Worm (Caenorhabditis elegans) whole organism, young adult: ENCODE measurements around the gene str-97.

Experiments
- B0336.3 ChIP-seq: fragments of 200-800 bp; sonication (Bioruptor generic); IDR thresholded peaks from 2 replicates; pipeline ENCODE4 v1.3.6; 2022; ENCODE audit warnings: missing genetic modification characterization, missing compliant biosample characterization
- F37B4.10 ChIP-seq: fragments of 200-800 bp; sonication (Bioruptor generic); IDR thresholded peaks from 2 replicates; pipeline ENCODE4 v1.3.6; 2022; ENCODE audit warnings: missing genetic modification characterization, missing compliant biosample characterization
- Y56A3A.18 ChIP-seq: fragments of 200-800 bp; sonication (Bioruptor generic); IDR thresholded peaks from 2 replicates; pipeline ENCODE4 v1.3.6; 2022; ENCODE audit warnings: missing genetic modification reagents, missing genetic modification characterization, missing compliant biosample characterization
- ZK185.1 ChIP-seq: sonication (generic microtip); optimal IDR thresholded peaks from 2 replicates; lab custom pipeline; 2016; ENCODE audit warnings: mild to moderate bottlenecking, missing genetic modification characterization, missing compliant biosample characterization; ENCODE audit not compliant: poor library complexity, severe bottlenecking
- attf-5 ChIP-seq: fragments of 200-800 bp; sonication (Bioruptor generic); optimal IDR thresholded peaks from 2 replicates; lab custom pipeline; 2018; ENCODE audit warnings: mild to moderate bottlenecking, missing genetic modification characterization, missing compliant biosample characterization
- ccch-3 ChIP-seq: fragments of 200-800 bp; sonication (Bioruptor generic); optimal IDR thresholded peaks from 2 replicates; lab custom pipeline; 2018; ENCODE audit warnings: mild to moderate bottlenecking, missing genetic modification characterization, missing compliant biosample characterization
- ceh-91 ChIP-seq: fragments of 200-800 bp; sonication (Bioruptor generic); IDR thresholded peaks from 2 replicates; pipeline ENCODE4 v1.3.6; 2022; ENCODE audit warnings: missing genetic modification reagents, missing genetic modification characterization, missing compliant biosample characterization
- efl-1 ChIP-seq: fragments of 150-350 bp; optimal IDR thresholded peaks from 2 replicates; lab custom pipeline; 2014; ENCODE audit warnings: missing biosample characterization, missing genetic modification reagents, missing genetic modification characterization
- him-1 ChIP-seq: sonication (generic microtip); optimal IDR thresholded peaks from 2 replicates; lab custom pipeline; 2016; ENCODE audit warnings: missing genotype, missing genetic modification reagents, missing genetic modification characterization, missing compliant biosample characterization
- madf-8 ChIP-seq: fragments of 200-800 bp; sonication (Bioruptor generic); conservative IDR thresholded peaks from 2 replicates; pipeline ENCODE4 v1.3.6; 2022; ENCODE audit warnings: missing genetic modification reagents, missing genetic modification characterization, missing compliant biosample characterization
- mcd-1 ChIP-seq: fragments of 200-800 bp; sonication (Bioruptor generic); IDR thresholded peaks from 2 replicates; pipeline ENCODE4 v1.3.6; 2022; ENCODE audit warnings: missing genetic modification reagents, missing genetic modification characterization, missing compliant biosample characterization
- nfyb-1 ChIP-seq: fragments of 200-800 bp; sonication (Bioruptor generic); IDR thresholded peaks from 2 replicates; pipeline ENCODE4 v1.3.6; 2022; ENCODE audit warnings: missing genetic modification reagents, missing genetic modification characterization, missing compliant biosample characterization
- nhr-120 ChIP-seq: fragments of 200-800 bp; sonication (Bioruptor generic); IDR thresholded peaks from 2 replicates; pipeline ENCODE4 v1.3.6; 2022; ENCODE audit warnings: missing genetic modification characterization, missing compliant biosample characterization
- nhr-27 ChIP-seq: fragments of 200-800 bp; sonication (Bioruptor generic); optimal IDR thresholded peaks from 2 replicates; lab custom pipeline; 2018; ENCODE audit warnings: mild to moderate bottlenecking, missing genetic modification characterization, moderate library complexity, missing compliant biosample characterization
- pha-4 ChIP-seq: fragments of 150-350 bp; sonication (generic microtip); optimal IDR thresholded peaks from 2 replicates; lab custom pipeline; 2014; ENCODE audit warnings: missing biosample characterization, missing genetic modification reagents, missing genetic modification characterization
- repo-1 ChIP-seq: sonication (generic microtip); optimal IDR thresholded peaks from 2 replicates; lab custom pipeline; 2017; ENCODE audit warnings: mild to moderate bottlenecking, missing genetic modification characterization, missing compliant biosample characterization
- snpc-3.4 ChIP-seq: sonication (generic microtip); optimal IDR thresholded peaks from 2 replicates; lab custom pipeline; 2017; ENCODE audit warnings: missing genetic modification characterization, mild to moderate bottlenecking, missing compliant biosample characterization, antibody characterized with exemption, moderate library complexity, missing genotype, missing genetic modification reagents
- somi-1 ChIP-seq: fragments of 200-800 bp; sonication (Bioruptor generic); optimal IDR thresholded peaks from 2 replicates; lab custom pipeline; 2018; ENCODE audit warnings: mild to moderate bottlenecking, missing genetic modification characterization, missing compliant biosample characterization
- zim-3 ChIP-seq: sonication (generic microtip); optimal IDR thresholded peaks from 2 replicates; lab custom pipeline; 2017; ENCODE audit warnings: mild to moderate bottlenecking, missing genetic modification characterization, moderate library complexity, missing compliant biosample characterization

str-97 gene

DNA sequence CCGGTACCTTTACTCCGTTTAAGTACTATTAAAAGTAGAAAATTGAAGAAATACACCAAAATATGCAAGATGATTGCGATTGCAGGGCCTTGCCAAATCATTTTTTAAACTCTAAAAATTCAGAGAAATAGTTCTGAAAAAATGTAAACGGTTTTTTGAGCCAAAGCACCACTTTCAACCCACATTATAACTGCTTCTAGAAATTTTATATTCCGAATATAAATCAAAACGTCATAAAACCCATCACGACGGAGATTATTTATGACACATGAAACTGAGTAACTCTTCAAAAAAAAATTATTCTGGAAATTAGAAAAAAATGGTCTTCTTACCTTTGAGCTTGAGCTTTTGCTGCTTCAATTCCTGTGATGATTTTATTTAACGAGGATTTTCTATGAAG lies 40.8 kb downstream of the str-97 start, which contains the start of gene srxa-16:
Gene srxa-16 (minus strand): TSS at position 101 of the 400 bp plus-strand sequence.
- TF ChIP-seq nhr-27 (tag; lab: Kevin White, UChicago) (no peak), ZK185.1 (tag; lab: Kevin White, UChicago) (no peak), B0336.3 (GFP tag; lab: Robert Waterston, UW) (no peak), him-1 (tag; lab: Kevin White, UChicago) (no peak), zim-3 (tag; lab: Kevin White, UChicago) (no peak), efl-1 (GFP tag; lab: Kevin White, UChicago) (no peak), somi-1 (GFP tag; lab: Kevin White, UChicago) (no peak), mcd-1 (GFP tag; lab: Robert Waterston, UW) (no peak), nfyb-1 (GFP tag; lab: Robert Waterston, UW) (no peak), Y56A3A.18 (GFP tag; lab: Robert Waterston, UW) (no peak), ccch-3 (GFP tag; lab: Kevin White, UChicago) (no peak), madf-8 (GFP tag; lab: Robert Waterston, UW) (no peak), ceh-91 (no peak), nhr-120 (no peak), F37B4.10 (GFP tag; lab: Robert Waterston, UW) (no peak), repo-1 (tag; lab: Kevin White, UChicago) (no peak), pha-4 (tag; lab: Kevin White, UChicago) (no peak), snpc-3.4 (tag; lab: Kevin White, UChicago) (no peak), attf-5 (GFP tag; lab: Kevin White, UChicago) (no peak)
